Fruit fly (Drosophila melanogaster): Measurements from ENCODE around the gene mh.

DNA sequence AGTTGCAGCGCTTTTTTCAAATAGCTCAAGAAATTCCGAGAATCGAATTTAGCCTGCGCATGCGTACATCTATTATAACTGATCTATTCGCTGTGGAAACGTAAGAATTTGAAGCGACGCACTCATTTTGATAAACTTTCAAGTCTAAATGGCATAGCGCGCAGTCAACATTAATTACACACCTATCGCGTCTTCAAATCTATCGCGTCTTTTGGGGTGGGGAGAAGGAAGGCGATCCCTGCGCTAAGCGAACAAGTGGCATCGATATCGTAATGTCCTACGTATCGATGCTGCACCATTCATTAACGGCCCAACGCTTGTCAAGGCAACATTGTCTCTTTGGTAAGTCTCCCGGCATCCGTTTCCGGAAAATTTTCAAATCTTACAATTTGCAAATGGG, 591 bp upstream of the mh start, which contains the start of gene CG6324:
- TF ChIP-seq CG17806 (tag; optimal IDR thresholded peaks at IDR 0.05) (no peak), CG10348 (GFP tag; IDR thresholded peaks at IDR 0.05) (no peak), rn (GFP tag; IDR thresholded peaks at IDR 0.05) (no peak), Ets98B (GFP tag; IDR thresholded peaks at IDR 0.05) (no peak), CG4496 (GFP tag; IDR thresholded peaks at IDR 0.05) (no peak), CG34367 (tag; optimal IDR thresholded peaks at IDR 0.05) (no peak)

All from whole organism, pupa.